Fruit fly (Drosophila melanogaster): ENCODE results near the gene CG9521.

DNA sequence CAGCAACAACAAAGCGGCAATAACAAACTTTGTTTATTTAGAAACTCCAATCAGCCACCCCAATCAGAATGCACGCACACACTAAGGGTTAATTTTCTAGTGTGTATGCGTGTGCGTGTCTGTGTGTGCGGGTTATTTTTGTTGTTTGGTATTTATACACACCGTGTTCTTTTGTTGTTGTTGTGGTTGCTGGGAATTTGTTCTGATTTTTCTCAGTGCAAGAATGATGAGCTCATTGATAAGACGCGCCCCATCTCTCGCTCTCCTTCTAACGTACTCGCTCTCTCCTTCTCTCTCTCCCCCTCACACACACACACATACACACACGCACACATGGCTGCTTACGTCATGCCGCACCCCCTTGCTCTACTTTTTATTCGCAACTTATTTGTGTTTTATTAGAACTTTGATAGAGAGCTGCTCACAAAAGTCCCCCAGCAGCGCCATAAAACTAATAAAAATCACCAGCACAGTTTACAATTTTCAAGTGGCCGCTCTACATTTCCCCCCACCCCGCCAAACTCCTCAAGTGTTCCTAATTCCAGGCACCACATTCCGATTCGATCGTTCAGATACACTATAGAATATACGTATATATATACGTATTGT, 13.2 kb downstream of the CG9521 start:
- TF ChIP-seq CG17385 (GFP tag; optimal IDR thresholded peaks at IDR 0.05) (peak; percentile 42), bsh (GFP tag; optimal IDR thresholded peaks at IDR 0.05) (peak in 1 of 2 experiments; percentile 12), otp (GFP tag; IDR thresholded peaks at IDR 0.05) (0 out of 3 replicates have a peak, but pooled peaks have one; percentile 17), Abd-B (GFP tag; optimal IDR thresholded peaks at IDR 0.05) (no peak), CG7839 (tag; optimal IDR thresholded peaks at IDR 0.05) (peak; percentile 38), CG16779 (GFP tag; IDR thresholded peaks at IDR 0.05) (0 out of 2 replicates have a peak, but pooled peaks have one; percentile 53), Asciz (GFP tag; optimal IDR thresholded peaks at IDR 0.05) (no peak), Fer1 (GFP tag; optimal IDR thresholded peaks at IDR 0.05) (peak; percentile 17), bowl (GFP tag; IDR thresholded peaks at IDR 0.05) (peak; percentile 23; the same call in 1 of the 2 replicates), mam (GFP tag; optimal IDR thresholded peaks at IDR 0.05) (peak; percentile 60), CG2120 (GFP tag; optimal IDR thresholded peaks at IDR 0.05) (peak; percentile 81)

All from whole organism, embryonic.